Worm (Caenorhabditis elegans): ENCODE results near the gene Y32G9A.2.

Gene Y32G9A.2

DNA sequence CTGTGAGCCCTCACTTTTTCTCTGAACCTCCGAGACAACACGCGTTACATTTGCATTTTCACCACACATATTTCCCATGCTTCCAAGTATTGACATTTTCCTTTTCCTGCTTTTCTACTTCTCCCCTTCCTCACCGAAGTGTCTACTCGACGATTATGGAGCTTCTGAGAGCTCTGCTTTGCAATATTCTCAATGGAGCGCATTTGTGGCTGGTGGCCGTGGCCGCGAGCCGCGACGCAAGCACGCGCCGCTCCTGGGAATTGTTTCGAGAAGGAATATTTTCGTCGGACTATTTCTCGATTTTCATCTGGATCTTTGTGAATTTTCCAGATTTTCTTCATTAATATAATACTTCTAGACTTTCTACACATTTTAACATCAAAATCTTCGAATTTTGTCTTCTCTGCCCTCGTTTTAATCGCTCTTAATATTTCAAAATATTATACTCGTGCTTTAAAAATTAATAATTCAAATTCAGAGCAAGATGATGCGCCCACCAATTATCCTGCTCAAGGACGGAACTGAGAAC, 46.5 kb upstream of the Y32G9A.2 start, which contains the start of the genes T10B5.4 and cct-7 (continued):
- TF ChIP-seq B0035.1 (tag; optimal IDR thresholded peaks at IDR 0.05): peak; percentile 55
- 0 out of 2 replicates have a peak, but pooled peaks have one; percentile 25 for TF ChIP-seq lir-1 (GFP tag; conservative IDR thresholded peaks at IDR 0.05)
- TF ChIP-seq B0261.1 (tag; optimal IDR thresholded peaks at IDR 0.05): no peak
- TF ChIP-seq F55B11.4 (tag; optimal IDR thresholded peaks at IDR 0.05; ENCODE audit: borderline replicate concordance, insufficient read depth): no peak
- TF ChIP-seq snpc-1.3 (tag; optimal IDR thresholded peaks at IDR 0.05; ENCODE audit: insufficient read depth): no peak
- TF ChIP-seq Y67H2A.10 (GFP tag; conservative IDR thresholded peaks at IDR 0.05): peak; percentile 83
- TF ChIP-seq somi-1 (GFP tag; optimal IDR thresholded peaks at IDR 0.05): peak; percentile 57
- TF ChIP-seq lin-54 (GFP tag; optimal IDR thresholded peaks at IDR 0.05): peak; percentile 79
- TF ChIP-seq mcd-1 (GFP tag; IDR thresholded peaks at IDR 0.05): peak; percentile 97
- peak; percentile 13 for TF ChIP-seq repo-1 (tag; optimal IDR thresholded peaks at IDR 0.05)
- TF ChIP-seq Y53G8AR.9 (GFP tag; conservative IDR thresholded peaks at IDR 0.05): peak; percentile 73; the same call in 1 of the 2 replicates
- peak; percentile 63 for TF ChIP-seq chd-7 (tag; optimal IDR thresholded peaks at IDR 0.05)
- TF ChIP-seq zfh-2 (GFP tag; conservative IDR thresholded peaks at IDR 0.05): peak; percentile 93
- no peak for TF ChIP-seq ceh-40 (GFP tag; IDR thresholded peaks at IDR 0.05)
- peak; percentile 68; the same call in 1 of the 2 replicates for TF ChIP-seq egl-44 (GFP tag; IDR thresholded peaks at IDR 0.05)
- peak; percentile 92 for TF ChIP-seq hsf-1 (GFP tag; IDR thresholded peaks at IDR 0.05)
- no peak for TF ChIP-seq sea-2 (GFP tag; IDR thresholded peaks at IDR 0.05)
- peak in 2 of 3 experiments; percentile 45 to 52 for TF ChIP-seq lin-35 (GFP tag; optimal IDR thresholded peaks at IDR 0.05)
- no peak for TF ChIP-seq ceh-58 (GFP tag; IDR thresholded peaks at IDR 0.05)
- TF ChIP-seq lin-40 (tag; optimal IDR thresholded peaks at IDR 0.05): peak; percentile 75
- TF ChIP-seq aptf-3 (GFP tag; IDR thresholded peaks at IDR 0.05): no peak
- TF ChIP-seq dox-1 (GFP tag; IDR thresholded peaks at IDR 0.05): peak; percentile 96
- no peak for TF ChIP-seq hlh-26 (GFP tag; conservative IDR thresholded peaks at IDR 0.05)
- TF ChIP-seq K12H6.12 (tag; optimal IDR thresholded peaks at IDR 0.05): peak; percentile 92
- peak; percentile 73 for TF ChIP-seq F49E8.2 (tag; optimal IDR thresholded peaks at IDR 0.05; ENCODE audit: insufficient read depth)
- no peak for TF ChIP-seq F10E7.11 (tag; optimal IDR thresholded peaks at IDR 0.05)
- no peak for TF ChIP-seq snpc-1.1 (tag; optimal IDR thresholded peaks at IDR 0.05; ENCODE audit: insufficient read depth)
- no peak for TF ChIP-seq zim-3 (tag; optimal IDR thresholded peaks at IDR 0.05)
- TF ChIP-seq nhr-80 (tag; optimal IDR thresholded peaks at IDR 0.05): peak; percentile 70
- peak; percentile 72 for TF ChIP-seq egrh-3 (GFP tag; IDR thresholded peaks at IDR 0.05)
- peak; percentile 62 for TF ChIP-seq dpl-1 (GFP tag; optimal IDR thresholded peaks at IDR 0.05)
- no peak for TF ChIP-seq ceh-79 (tag; optimal IDR thresholded peaks at IDR 0.05)
- TF ChIP-seq him-1 (tag; optimal IDR thresholded peaks at IDR 0.05): no peak
- TF ChIP-seq F57A8.1 (GFP tag; optimal IDR thresholded peaks at IDR 0.05): no peak
- no peak for TF ChIP-seq ztf-22 (GFP tag; optimal IDR thresholded peaks at IDR 0.05)
- peak; percentile 85 for TF ChIP-seq aptf-2 (GFP tag; conservative IDR thresholded peaks at IDR 0.05)
- TF ChIP-seq cebp-1 (GFP tag; IDR thresholded peaks at IDR 0.05): 0 out of 2 replicates have a peak, but pooled peaks have one; percentile 40
- TF ChIP-seq cebp-1 (tag; optimal IDR thresholded peaks at IDR 0.05): peak; percentile 78
- peak; percentile 73; the same call in 1 of the 2 replicates for TF ChIP-seq ztf-28 (GFP tag; IDR thresholded peaks at IDR 0.05)
- no peak for TF ChIP-seq Y53F4B.3 (GFP tag; IDR thresholded peaks at IDR 0.05)
- no peak for TF ChIP-seq T26A5.8 (tag; optimal IDR thresholded peaks at IDR 0.05)
- no peak for TF ChIP-seq ama-1 (optimal IDR thresholded peaks at IDR 0.05)
- TF ChIP-seq ama-1 (GFP tag; optimal IDR thresholded peaks at IDR 0.05): no peak
- no peak for TF ChIP-seq Y79H2A.3 (GFP tag; conservative IDR thresholded peaks at IDR 0.05)
- peak; percentile 34 for TF ChIP-seq die-1 (tag; optimal IDR thresholded peaks at IDR 0.05)
- TF ChIP-seq F33H1.4 (GFP tag; IDR thresholded peaks at IDR 0.05): peak; percentile 29; the same call in 1 of the 2 replicates
- no peak for TF ChIP-seq snpc-3.4 (tag; optimal IDR thresholded peaks at IDR 0.05)
- TF ChIP-seq hmg-1.2 (GFP tag; IDR thresholded peaks at IDR 0.05): peak; percentile 51; the same call in 1 of the 2 replicates

Data from whole organism, young adult.